Worm (Caenorhabditis elegans) whole organism, L3 larva: ENCODE measurements around the gene sru-18.
"Not testable (repeated sequence)": the region's sequence is repeated elsewhere in the genome, so short reads cannot be mapped to it uniquely, and the experiment has no call there.

Source experiments
- R02D3.7 ChIP-seq: fragments of 150-350 bp; optimal IDR thresholded peaks from 2 replicates; lab custom pipeline; 2014; ENCODE audit warnings: missing biosample characterization, missing genetic modification characterization
- aly-2 ChIP-seq: fragments of 150-350 bp; optimal IDR thresholded peaks from 2 replicates; lab custom pipeline; 2014; ENCODE audit warnings: missing biosample characterization, missing genetic modification characterization
- ama-1 ChIP-seq: fragments of 150-350 bp; optimal IDR thresholded peaks from 2 replicates; lab custom pipeline; 2018
- ceh-16 ChIP-seq: sonication (generic microtip); optimal IDR thresholded peaks from 2 replicates; lab custom pipeline; 2017; ENCODE audit warnings: missing biosample characterization, missing genetic modification characterization
- ceh-28 ChIP-seq: fragments of 150-350 bp; optimal IDR thresholded peaks from 2 replicates; lab custom pipeline; 2014; ENCODE audit warnings: missing biosample characterization, missing genetic modification reagents, missing genetic modification characterization
- ceh-82 ChIP-seq: fragments of 150-350 bp; optimal IDR thresholded peaks from 2 replicates; lab custom pipeline; 2014; ENCODE audit warnings: missing biosample characterization, missing genetic modification characterization
- ceh-9 ChIP-seq: sonication (generic microtip); optimal IDR thresholded peaks from 2 replicates; lab custom pipeline; 2018; ENCODE audit warnings: missing biosample characterization, missing genetic modification characterization
- daf-12 ChIP-seq: fragments of 150-350 bp; optimal IDR thresholded peaks from 2 replicates; lab custom pipeline; 2014; ENCODE audit warnings: missing biosample characterization, missing genetic modification reagents, missing genetic modification characterization
- egl-27 ChIP-seq: sonication (generic microtip); optimal IDR thresholded peaks from 4 replicates; lab custom pipeline; 2017; ENCODE audit warnings: missing biosample characterization, missing genetic modification reagents, missing genetic modification characterization
- elt-1 ChIP-seq: fragments of 150-350 bp; optimal IDR thresholded peaks from 2 replicates; lab custom pipeline; 2014; ENCODE audit warnings: missing biosample characterization, missing genetic modification characterization
- elt-2 ChIP-seq: sonication (generic microtip); optimal IDR thresholded peaks from 2 replicates; lab custom pipeline; 2016; ENCODE audit warnings: missing genetic modification reagents, mild to moderate bottlenecking, missing genetic modification characterization, missing compliant biosample characterization
- elt-3 ChIP-seq, 3 experiments: fragments of 150-350 bp in 1 of 3; sonication (generic microtip) in 2 of 3; optimal IDR thresholded peaks; 2 replicates in 2 of 3; 4 replicates in 1 of 3; lab custom pipeline; 2014 to 2017; ENCODE audit warnings: missing biosample characterization in 3 of 3, missing genetic modification characterization in 3 of 3
- eor-1 ChIP-seq, 2 experiments: fragments of 150-350 bp; optimal IDR thresholded peaks; 2 replicates each; lab custom pipeline; 2014 to 2018; ENCODE audit warnings: missing biosample characterization in 2 of 2, missing genetic modification characterization in 2 of 2
- fkh-10 ChIP-seq: sonication (generic microtip); optimal IDR thresholded peaks from 2 replicates; lab custom pipeline; 2017; ENCODE audit warnings: missing biosample characterization, missing genetic modification reagents, missing genetic modification characterization
- fos-1 ChIP-seq: fragments of 150-350 bp; optimal IDR thresholded peaks from 2 replicates; lab custom pipeline; 2014; ENCODE audit warnings: missing biosample characterization, missing genetic modification characterization
- hmg-11 ChIP-seq: sonication (generic microtip); optimal IDR thresholded peaks from 2 replicates; lab custom pipeline; 2016; ENCODE audit warnings: missing genetic modification characterization, missing compliant biosample characterization
- jun-1 ChIP-seq: fragments of 150-350 bp; optimal IDR thresholded peaks from 2 replicates; lab custom pipeline; 2014; ENCODE audit warnings: missing biosample characterization, missing genetic modification reagents, missing genetic modification characterization
- lin-15B ChIP-seq: fragments of 150-350 bp; optimal IDR thresholded peaks from 2 replicates; lab custom pipeline; 2014; ENCODE audit warnings: missing biosample characterization, missing genetic modification characterization
- mdl-1 ChIP-seq: fragments of 150-350 bp; optimal IDR thresholded peaks from 2 replicates; lab custom pipeline; 2014; ENCODE audit warnings: missing biosample characterization, missing genetic modification characterization
- mml-1 ChIP-seq: fragments of 150-350 bp; sonication (generic microtip); optimal IDR thresholded peaks from 3 replicates; lab custom pipeline; 2014; ENCODE audit warnings: missing biosample characterization, missing genetic modification characterization
- nfya-1 ChIP-seq: sonication (generic microtip); optimal IDR thresholded peaks from 2 replicates; lab custom pipeline; 2017; ENCODE audit warnings: missing genetic modification characterization, mild to moderate bottlenecking, missing compliant biosample characterization, antibody characterized with exemption, moderate library complexity; ENCODE audit not compliant: insufficient read depth
- nhr-11 ChIP-seq: fragments of 150-350 bp; optimal IDR thresholded peaks from 2 replicates; lab custom pipeline; 2014; ENCODE audit warnings: missing biosample characterization, missing genetic modification characterization
- nhr-12 ChIP-seq: fragments of 150-350 bp; optimal IDR thresholded peaks from 2 replicates; lab custom pipeline; 2014; ENCODE audit warnings: missing biosample characterization, missing genetic modification characterization
- nhr-237 ChIP-seq: fragments of 150-350 bp; optimal IDR thresholded peaks from 2 replicates; lab custom pipeline; 2014; ENCODE audit warnings: missing biosample characterization, missing genetic modification characterization
- nhr-25 ChIP-seq: sonication (generic microtip); optimal IDR thresholded peaks from 2 replicates; lab custom pipeline; 2017; ENCODE audit warnings: missing biosample characterization, missing genetic modification characterization
- nhr-76 ChIP-seq: fragments of 150-350 bp; sonication (generic microtip); optimal IDR thresholded peaks from 5 replicates; lab custom pipeline; 2014; ENCODE audit warnings: missing biosample characterization, missing genetic modification characterization
- pha-4 ChIP-seq: fragments of 150-350 bp; optimal IDR thresholded peaks from 2 replicates; lab custom pipeline; 2014; ENCODE audit warnings: missing biosample characterization, missing genetic modification reagents, missing genetic modification characterization
- pqm-1 ChIP-seq: fragments of 150-350 bp; optimal IDR thresholded peaks from 2 replicates; lab custom pipeline; 2017; ENCODE audit warnings: missing biosample characterization, missing genetic modification characterization, inconsistent platforms
- sea-2 ChIP-seq: fragments of 150-350 bp; sonication (generic microtip); optimal IDR thresholded peaks from 4 replicates; lab custom pipeline; 2014; ENCODE audit warnings: missing biosample characterization, missing genetic modification reagents, missing genetic modification characterization
- skn-1 ChIP-seq: fragments of 150-350 bp; optimal IDR thresholded peaks from 2 replicates; lab custom pipeline; 2014; ENCODE audit warnings: missing biosample characterization, missing genetic modification characterization
- snpc-4 ChIP-seq: fragments of 150-350 bp; optimal IDR thresholded peaks from 2 replicates; lab custom pipeline; 2014; ENCODE audit warnings: missing biosample characterization, missing genetic modification characterization
- tbx-2 ChIP-seq: sonication (generic microtip); optimal IDR thresholded peaks from 2 replicates; lab custom pipeline; 2016; ENCODE audit warnings: mild to moderate bottlenecking, missing genetic modification characterization, missing compliant biosample characterization
- unc-39 ChIP-seq: sonication (generic microtip); optimal IDR thresholded peaks from 4 replicates; lab custom pipeline; 2017; ENCODE audit warnings: missing biosample characterization, missing genetic modification characterization
- unc-62 ChIP-seq: fragments of 150-350 bp; sonication (generic microtip); optimal IDR thresholded peaks from 4 replicates; lab custom pipeline; 2014; ENCODE audit warnings: missing biosample characterization, missing genetic modification reagents, missing genetic modification characterization
- ztf-11 ChIP-seq: fragments of 150-350 bp; optimal IDR thresholded peaks from 2 replicates; lab custom pipeline; 2014; ENCODE audit warnings: missing biosample characterization, missing genetic modification characterization

The sru-18 gene

ce11 chrIV:12468359-12468758 lies 33.7 kb upstream of the sru-18 start, which contains the start of gene igdb-2:
Gene igdb-2, plus strand, starts transcription at chrIV:12468659.
- TF ChIP-seq egl-27 (tag; lab: Kevin White, UChicago) = no peak

- TF ChIP-seq unc-62 (GFP tag; lab: Kevin White, UChicago); nhr-11 (tag; lab: Kevin White, UChicago); nfya-1 (tag; lab: Kevin White, UChicago): not testable (repeated sequence)
These were observed 25.1 kb upstream of the sru-18 start, which contains the start of gene T04A11.1 for ce11 chrIV:12476942-12477341. Gene T04A11.1, minus strand, starts transcription at chrIV:12477042.

- not testable (repeated sequence) for TF ChIP-seq elt-3 (tag; optimal IDR thresholded peaks at IDR 0.05; lab: Kevin White, UChicago); ama-1 (lab: Kevin White, UChicago); ceh-9 (tag; lab: Kevin White, UChicago)
These were observed 23.3 kb upstream of the sru-18 start, which contains the start of gene igdb-1 for ce11 chrIV:12478711-12479110. Gene igdb-1, plus strand, starts transcription at chrIV:12479011.

- TF ChIP-seq pha-4, mml-1, lin-15B (tag; lab: Kevin White, UChicago): not testable (repeated sequence)
These were observed 17.6 kb upstream of the sru-18 start, which contains the start of gene T04A11.4 for ce11 chrIV:12484479-12484878. Gene T04A11.4, minus strand, starts transcription at chrIV:12484579.

DNA sequence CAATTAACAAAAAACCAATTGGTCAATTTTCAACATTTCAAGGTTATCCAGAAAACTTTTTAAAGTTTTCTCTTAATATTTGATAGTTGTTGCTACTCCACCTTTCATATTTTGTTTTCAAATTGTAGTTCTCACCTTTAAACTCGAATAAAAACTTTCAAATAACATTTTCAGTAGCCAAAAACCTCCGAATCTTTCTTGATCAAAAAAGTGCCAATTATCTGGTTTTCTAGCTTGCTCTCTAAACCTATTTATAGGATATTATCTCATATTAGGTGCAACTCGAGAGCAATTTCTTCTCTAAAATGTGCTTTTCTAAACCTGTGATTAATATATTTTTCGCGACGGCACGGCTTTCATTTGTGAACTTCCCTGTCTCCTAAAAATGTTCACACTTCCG lies 14.9 kb upstream of the sru-18 start, which contains the start of gene sru-26:
TSS of gene sru-26 (plus strand) at position 301 of the 400 bp plus-strand sequence.
- no peak for TF ChIP-seq nhr-237 (tag; lab: Kevin White, UChicago)
- no peak for TF ChIP-seq ama-1 (lab: Kevin White, UChicago)
- no peak for TF ChIP-seq nfya-1 (tag; lab: Kevin White, UChicago)
- no peak for TF ChIP-seq jun-1 (tag; lab: Kevin White, UChicago)
- TF ChIP-seq ceh-16 = no peak
- no peak for TF ChIP-seq tbx-2 (tag; lab: Kevin White, UChicago)
- TF ChIP-seq skn-1 (tag; lab: Kevin White, UChicago) = no peak
- TF ChIP-seq fkh-10 (GFP tag; lab: Kevin White, UChicago) = no peak
- no peak for TF ChIP-seq elt-2 (tag; lab: Kevin White, UChicago)
- no peak for TF ChIP-seq fos-1 (tag; lab: Kevin White, UChicago)
- no peak for TF ChIP-seq ceh-82 (tag; lab: Kevin White, UChicago)
- TF ChIP-seq R02D3.7 (tag; lab: Kevin White, UChicago) = no peak
- no peak for TF ChIP-seq aly-2 (tag; lab: Kevin White, UChicago)

DNA sequence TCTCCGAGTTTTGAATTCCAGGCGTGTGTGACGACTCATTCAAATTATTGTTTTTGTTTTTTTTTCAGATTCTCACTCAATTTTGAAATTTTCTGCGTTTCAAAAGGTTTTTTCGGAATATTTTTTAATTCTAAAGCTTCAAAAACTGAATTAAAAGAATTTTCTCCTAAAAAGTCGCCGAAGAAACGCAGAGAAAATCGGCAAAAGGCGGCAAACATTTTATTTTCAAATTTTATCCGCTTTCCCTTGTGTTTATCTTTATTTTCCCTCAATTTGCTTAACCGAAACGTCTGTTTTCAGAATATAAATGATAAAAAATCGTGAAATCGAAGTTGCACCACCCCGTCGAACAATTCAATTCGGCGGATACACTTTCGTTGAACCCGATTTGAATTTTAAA lies 11.6 kb upstream of the sru-18 start, which contains the start of gene him-6:
TSS of gene him-6 (plus strand) at position 301 of the 400 bp plus-strand sequence.
- TF ChIP-seq fos-1 (tag; lab: Kevin White, UChicago) (no peak), tbx-2 (tag; lab: Kevin White, UChicago) (no peak)

ce11 chrIV:12495196-12495595 lies 6.9 kb upstream of the sru-18 start, which contains the start of gene sru-20:
Gene sru-20, plus strand, starts transcription at chrIV:12495496.
- no peak for TF ChIP-seq sea-2 (GFP tag; lab: Kevin White, UChicago)
- TF ChIP-seq ztf-11 = no peak
- TF ChIP-seq elt-2 (tag; lab: Kevin White, UChicago) = no peak
- TF ChIP-seq snpc-4 (tag; lab: Kevin White, UChicago) = no peak
- no peak for TF ChIP-seq ceh-28 (tag; lab: Kevin White, UChicago)
- TF ChIP-seq jun-1 (tag; lab: Kevin White, UChicago) = no peak
- no peak for TF ChIP-seq ceh-16
- TF ChIP-seq skn-1 (tag; lab: Kevin White, UChicago) = no peak
- no peak for TF ChIP-seq nhr-25 (tag; lab: Kevin White, UChicago)

ce11 chrIV:12498238-12498637 lies 3.8 kb upstream of the sru-18 start, which contains the start of gene sru-19:
Gene sru-19, plus strand, starts transcription at chrIV:12498538.
- no peak for TF ChIP-seq ceh-82 (tag; lab: Kevin White, UChicago)
- no peak for TF ChIP-seq mml-1 (tag; lab: Kevin White, UChicago)
- TF ChIP-seq unc-39 (tag; lab: Kevin White, UChicago) = no peak
- TF ChIP-seq mdl-1 (tag; lab: Kevin White, UChicago) = no peak
- TF ChIP-seq jun-1 (tag; lab: Kevin White, UChicago) = no peak
- no peak for TF ChIP-seq pha-4 (tag; lab: Kevin White, UChicago)
- no peak for TF ChIP-seq nhr-12 (tag; lab: Kevin White, UChicago)
- TF ChIP-seq pqm-1 (tag; lab: Kevin White, UChicago) = no peak
- no peak for TF ChIP-seq ama-1 (lab: Kevin White, UChicago)
- no peak for TF ChIP-seq daf-12 (tag; lab: Kevin White, UChicago)
- TF ChIP-seq egl-27 (tag; lab: Kevin White, UChicago) = no peak
- TF ChIP-seq eor-1 (tag; optimal IDR thresholded peaks at IDR 0.05; lab: Kevin White, UChicago) = no peak
- TF ChIP-seq nhr-76 (tag; lab: Kevin White, UChicago) = no peak
- no peak for TF ChIP-seq hmg-11 (tag; lab: Kevin White, UChicago)
- TF ChIP-seq fkh-10 (GFP tag; lab: Kevin White, UChicago) = no peak
- TF ChIP-seq elt-1 (tag; lab: Kevin White, UChicago) = no peak
- TF ChIP-seq, all 47 proteins: peak for 0
